Worm (Caenorhabditis elegans): ENCODE measurements around the gene T13F2.4.
"Not testable (repeated sequence)": the region's sequence is repeated elsewhere in the genome, so short reads cannot be mapped to it uniquely, and the experiment has no call there.

T13F2.4 gene

ce11 chrIV:9789496-9789895 lies at the start of gene T13F2.4:
T13F2.4 (plus strand) TSS chrIV:9789796.
- TF ChIP-seq hlh-8 (tag; optimal IDR thresholded peaks at IDR 0.05) = no peak
- TF ChIP-seq fkh-6 (tag; optimal IDR thresholded peaks at IDR 0.05) = no peak
- no peak for TF ChIP-seq ttx-3 (tag; optimal IDR thresholded peaks at IDR 0.05)
- TF ChIP-seq tbx-2 (tag; optimal IDR thresholded peaks at IDR 0.05) = no peak
- TF ChIP-seq unc-3 (GFP tag; conservative IDR thresholded peaks at IDR 0.05) = no peak
- TF ChIP-seq unc-3 (tag; optimal IDR thresholded peaks at IDR 0.05) = no peak
- TF ChIP-seq ceh-9 (tag; optimal IDR thresholded peaks at IDR 0.05) = no peak
- no peak for TF ChIP-seq sox-2 (GFP tag; IDR thresholded peaks at IDR 0.05)
- TF ChIP-seq unc-42 (tag; optimal IDR thresholded peaks at IDR 0.05) = no peak
- TF ChIP-seq fkh-10 (GFP tag; optimal IDR thresholded peaks at IDR 0.05) = no peak
- no peak for TF ChIP-seq ceh-48 (tag; optimal IDR thresholded peaks at IDR 0.05)
- no peak for TF ChIP-seq lim-6 (tag; optimal IDR thresholded peaks at IDR 0.05)
- no peak for TF ChIP-seq ceh-31 (tag; optimal IDR thresholded peaks at IDR 0.05)
- TF ChIP-seq lin-11 (tag; optimal IDR thresholded peaks at IDR 0.05) = no peak
- no peak for TF ChIP-seq ceh-14 (tag; optimal IDR thresholded peaks at IDR 0.05)
- TF ChIP-seq hlh-30 (tag; optimal IDR thresholded peaks at IDR 0.05; ENCODE audit: insufficient read depth) = no peak
- no peak for TF ChIP-seq sdc-2 (tag; optimal IDR thresholded peaks at IDR 0.05)
- no peak for TF ChIP-seq hlh-15 (tag; optimal IDR thresholded peaks at IDR 0.05)
- TF ChIP-seq dve-1 (tag; optimal IDR thresholded peaks at IDR 0.05) = no peak
- TF ChIP-seq ceh-24 (tag; optimal IDR thresholded peaks at IDR 0.05) = no peak
- no peak for TF ChIP-seq pax-1 (tag; optimal IDR thresholded peaks at IDR 0.05)

DNA sequence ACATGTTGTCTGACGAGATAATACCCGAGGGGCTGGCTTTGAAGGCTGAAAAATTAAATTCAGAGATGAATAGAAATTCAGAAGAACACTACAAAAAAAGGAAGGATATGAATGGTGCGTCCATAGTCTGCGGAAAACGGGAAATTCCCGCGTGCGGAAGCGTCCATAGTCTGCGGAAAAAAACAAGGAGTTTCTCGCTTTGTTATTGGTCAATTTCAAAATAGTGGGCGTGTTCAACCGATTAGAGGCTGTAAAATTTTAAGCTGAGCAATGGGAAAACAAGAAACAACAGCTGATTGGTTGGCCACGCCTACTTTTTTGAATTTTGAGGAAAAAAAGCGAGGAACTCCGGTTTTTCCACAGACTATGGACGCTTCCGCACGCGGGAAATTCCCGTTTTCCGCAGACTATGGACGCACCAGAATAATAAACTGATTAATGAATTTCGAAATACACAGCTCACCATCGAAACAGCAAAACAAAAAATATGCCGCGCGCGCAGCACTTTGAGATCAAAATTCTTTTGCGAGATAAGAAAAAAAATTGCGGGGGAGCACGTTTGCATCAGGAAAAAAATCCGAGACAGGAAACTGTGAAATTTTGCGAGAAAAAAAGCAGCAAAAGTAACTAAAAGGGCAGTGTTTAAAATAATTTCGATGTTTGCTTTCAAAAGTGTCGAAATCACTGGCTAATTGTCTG lies 48.6 kb upstream of the T13F2.4 start, which contains the start of gene gln-6:
Gene gln-6, minus strand, starts transcription at position 51 of the 699 bp plus-strand sequence.
- TF ChIP-seq C38D4.7 (GFP tag; optimal IDR thresholded peaks at IDR 0.05); F13H6.1 (tag; optimal IDR thresholded peaks at IDR 0.05); lim-6 (tag; optimal IDR thresholded peaks at IDR 0.05): not testable (repeated sequence)

DNA sequence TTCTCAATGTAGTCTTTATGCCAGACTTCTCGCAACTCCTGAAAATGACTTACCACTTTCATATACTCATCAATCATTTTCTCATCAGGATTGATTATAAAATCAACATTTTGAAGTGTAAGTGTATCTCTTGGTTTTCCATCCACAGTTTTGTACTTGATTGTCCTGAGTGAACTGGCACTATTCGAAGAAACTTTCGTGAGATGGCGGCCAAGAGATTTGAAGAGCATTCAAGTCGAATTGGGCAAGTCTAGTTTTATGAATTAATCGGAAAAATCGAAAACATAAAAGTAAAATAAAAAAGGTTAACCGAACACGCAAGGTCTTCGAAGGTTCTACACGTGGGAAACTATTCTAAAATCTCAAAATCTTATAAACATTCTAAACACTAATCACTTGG lies 46.7 kb upstream of the T13F2.4 start, which contains the start of gene C28D4.7:
Gene C28D4.7, minus strand, starts transcription at position 265 of the 400 bp plus-strand sequence.
- TF ChIP-seq Y22D7AL.16 (tag; optimal IDR thresholded peaks at IDR 0.05) (no peak), gmeb-2 (tag; optimal IDR thresholded peaks at IDR 0.05) (no peak), pqm-1 (tag; optimal IDR thresholded peaks at IDR 0.05) (no peak), ets-4 (tag; optimal IDR thresholded peaks at IDR 0.05) (no peak), elt-4 (tag; optimal IDR thresholded peaks at IDR 0.05) (no peak), sdc-2 (tag; optimal IDR thresholded peaks at IDR 0.05) (no peak), pros-1 (tag; optimal IDR thresholded peaks at IDR 0.05) (no peak), fax-1 (tag; optimal IDR thresholded peaks at IDR 0.05) (no peak), pha-2 (tag; optimal IDR thresholded peaks at IDR 0.05) (no peak), mec-3 (tag; optimal IDR thresholded peaks at IDR 0.05; ENCODE audit: borderline replicate concordance) (no peak), dve-1 (tag; optimal IDR thresholded peaks at IDR 0.05) (no peak), hlh-6 (tag; optimal IDR thresholded peaks at IDR 0.05) (no peak), C08G9.2 (tag; optimal IDR thresholded peaks at IDR 0.05) (no peak), ttx-3 (tag; optimal IDR thresholded peaks at IDR 0.05) (no peak)

DNA sequence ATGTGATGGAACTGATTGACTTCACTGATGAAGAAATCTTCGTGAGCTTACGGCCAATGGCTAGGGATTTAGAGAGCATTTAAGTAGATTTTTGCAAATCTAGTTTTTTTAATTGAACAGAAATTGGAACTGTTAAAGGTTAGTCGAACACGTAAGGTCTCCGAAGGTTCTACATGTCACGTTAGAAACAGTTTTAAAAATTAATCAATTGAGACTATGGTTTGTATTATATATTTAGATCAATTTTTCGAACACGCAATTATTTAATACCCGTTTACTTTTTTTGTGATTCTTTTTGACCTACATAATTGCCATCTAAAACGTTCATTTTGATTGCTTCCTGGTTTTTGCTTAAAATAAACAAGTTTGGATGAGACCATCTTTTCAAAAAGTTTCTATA lies 44.7 kb upstream of the T13F2.4 start, which contains the start of gene C28D4.4:
Gene C28D4.4, minus strand, starts transcription at position 101 of the 400 bp plus-strand sequence.
- no peak for TF ChIP-seq ceh-24 (tag; optimal IDR thresholded peaks at IDR 0.05)
- no peak for TF ChIP-seq hlh-15 (tag; optimal IDR thresholded peaks at IDR 0.05)
- TF ChIP-seq K02D7.2 (tag; optimal IDR thresholded peaks at IDR 0.05) = no peak
- no peak for TF ChIP-seq elt-2 (tag; optimal IDR thresholded peaks at IDR 0.05)
- no peak for TF ChIP-seq lim-6 (tag; optimal IDR thresholded peaks at IDR 0.05)
- no peak for TF ChIP-seq pros-1 (tag; optimal IDR thresholded peaks at IDR 0.05)
